Fruit fly (Drosophila melanogaster) Kc167 (cell line): ENCODE results near the gene r-l.

Source experiments
- Sin3A ChIP-seq: fragments of >200 bp; optimal IDR thresholded peaks from 2 replicates; lab custom pipeline; 2018; ENCODE audit warnings: missing external identifiers
- h ChIP-seq: fragments of >200 bp; optimal IDR thresholded peaks from 3 replicates; lab custom pipeline; 2018; ENCODE audit warnings: missing external identifiers
- insv ChIP-seq: fragments of >200 bp; optimal IDR thresholded peaks from 3 replicates; lab custom pipeline; 2018; ENCODE audit warnings: missing external identifiers
- ttk ChIP-seq: sonication (Bioruptor generic); optimal IDR thresholded peaks from 2 replicates; lab custom pipeline; 2017; ENCODE audit warnings: missing external identifiers

DNA sequence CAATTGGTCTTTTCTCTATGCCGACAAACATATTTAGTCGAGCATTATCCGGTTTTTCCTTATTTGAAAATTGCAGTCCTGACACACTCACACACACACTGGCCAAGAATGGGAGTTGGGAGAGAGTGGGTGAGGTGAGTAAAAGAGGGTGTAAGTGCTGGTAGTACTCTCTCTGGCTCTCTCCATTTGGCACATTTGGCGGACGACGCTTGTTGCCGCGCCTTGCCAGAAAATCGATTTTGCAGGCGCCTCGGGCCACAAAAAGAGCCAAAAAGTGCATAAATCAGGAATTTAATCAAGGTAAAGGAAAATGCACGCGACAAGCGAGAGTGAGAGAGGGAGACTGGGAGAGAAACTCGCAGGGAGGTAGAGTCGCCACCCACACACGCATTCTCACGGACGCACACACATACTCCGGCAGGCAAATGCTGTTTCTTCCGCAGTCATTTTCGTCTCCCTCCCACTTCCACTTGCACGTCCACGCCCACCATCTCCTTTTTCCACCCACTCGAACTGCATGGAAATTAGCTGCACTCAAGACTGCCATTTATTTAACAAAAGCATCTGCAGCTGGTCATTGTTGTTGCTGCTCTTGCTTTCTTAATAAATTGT, 23.5 kb upstream of the r-l start:
- no peak for TF ChIP-seq insv
- no peak for TF ChIP-seq Sin3A (lab: Kevin White, UChicago)
- TF ChIP-seq h: no peak
- no peak for TF ChIP-seq ttk (lab: Kevin White, UChicago)
